Fruit fly (Drosophila melanogaster): ENCODE results near the gene CG9386.
A peak's percentile ranks its signal among the peaks of the same experiment; 100 is the strongest.

Gene CG9386

DNA sequence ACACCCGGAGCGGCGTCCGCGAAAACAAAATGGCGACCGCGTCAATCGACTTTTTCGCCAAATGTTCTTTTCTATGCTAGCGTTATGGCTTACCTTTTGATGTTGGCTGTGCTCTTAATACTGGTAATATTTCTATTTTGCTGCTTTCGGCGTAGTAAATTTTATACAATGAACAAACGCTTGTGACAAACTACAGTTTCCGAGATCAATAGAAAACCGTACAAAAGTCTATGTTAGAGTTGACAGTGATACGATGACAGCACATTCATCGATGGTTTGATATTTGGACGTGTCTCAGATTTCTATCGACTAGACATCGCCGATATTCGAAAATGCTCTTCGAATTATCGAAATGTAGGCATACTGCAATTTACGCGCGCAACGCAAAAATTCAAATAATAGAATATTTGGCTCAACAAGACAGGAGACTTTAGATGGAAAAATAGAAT is 45.1 kb downstream of the CG9386 start, which contains the start of gene rump (continued):
- TF ChIP-seq CG6791 (GFP tag; IDR thresholded peaks at IDR 0.05; ENCODE audit: partially characterized antibody) (no peak), emc (GFP tag; optimal IDR thresholded peaks at IDR 0.05) (no peak), CG2202 (tag; optimal IDR thresholded peaks at IDR 0.05) (no peak), phol (tag; optimal IDR thresholded peaks at IDR 0.05) (peak; percentile 98), CG14050 (GFP tag; IDR thresholded peaks at IDR 0.05) (no peak), unc-4 (GFP tag; IDR thresholded peaks at IDR 0.05; ENCODE audit: partially characterized antibody) (no peak), CG15269 (tag; optimal IDR thresholded peaks at IDR 0.05) (no peak), Ravus (GFP tag; IDR thresholded peaks at IDR 0.05) (no peak), CG17385 (GFP tag; optimal IDR thresholded peaks at IDR 0.05) (no peak), tna (GFP tag; IDR thresholded peaks at IDR 0.05; ENCODE audit: partially characterized antibody) (no peak), cg (GFP tag; optimal IDR thresholded peaks at IDR 0.05) (no peak), chm (GFP tag; IDR thresholded peaks at IDR 0.05) (no peak), crc (GFP tag; optimal IDR thresholded peaks at IDR 0.05) (no peak), CG11695 (GFP tag; IDR thresholded peaks at IDR 0.05) (no peak), CG3163 (GFP tag; optimal IDR thresholded peaks at IDR 0.05) (no peak), lola (GFP tag; optimal IDR thresholded peaks at IDR 0.05) (no peak), D19A (tag; optimal IDR thresholded peaks at IDR 0.05) (no peak), Usf (GFP tag; optimal IDR thresholded peaks at IDR 0.05) (no peak), CG31224 (GFP tag; IDR thresholded peaks at IDR 0.05) (no peak), so (GFP tag; IDR thresholded peaks at IDR 0.05) (no peak), schlank (tag; optimal IDR thresholded peaks at IDR 0.05) (no peak), CG32532 (GFP tag; IDR thresholded peaks at IDR 0.05) (no peak), fd3F (GFP tag; optimal IDR thresholded peaks at IDR 0.05) (no peak), nerfin-2 (GFP tag; IDR thresholded peaks at IDR 0.05; ENCODE audit: partially characterized antibody) (no peak), insv (GFP tag; optimal IDR thresholded peaks at IDR 0.05) (no peak), bowl (GFP tag; IDR thresholded peaks at IDR 0.05) (no peak), exex (tag; optimal IDR thresholded peaks at IDR 0.05) (no peak), CG10147 (GFP tag; optimal IDR thresholded peaks at IDR 0.05) (peak; percentile 8), fu2 (GFP tag; optimal IDR thresholded peaks at IDR 0.05) (no peak), Drgx (GFP tag; IDR thresholded peaks at IDR 0.05) (no peak), Fer3 (tag; optimal IDR thresholded peaks at IDR 0.05) (no peak), HmgZ (tag; optimal IDR thresholded peaks at IDR 0.05) (peak; percentile 74), Nf-YC (tag; optimal IDR thresholded peaks at IDR 0.05) (peak; percentile 40), CG10979 (tag; optimal IDR thresholded peaks at IDR 0.05) (no peak), Mes4 (GFP tag; optimal IDR thresholded peaks at IDR 0.05) (no peak), CG13775 (GFP tag; optimal IDR thresholded peaks at IDR 0.05) (no peak), tgo (GFP tag; IDR thresholded peaks at IDR 0.05) (no peak), CG5245 (GFP tag; optimal IDR thresholded peaks at IDR 0.05) (no peak), CG15696 (tag; optimal IDR thresholded peaks at IDR 0.05) (no peak), aop (GFP tag; IDR thresholded peaks at IDR 0.05) (no peak), tap (tag; optimal IDR thresholded peaks at IDR 0.05) (no peak), CG4617 (GFP tag; optimal IDR thresholded peaks at IDR 0.05; ENCODE audit: borderline replicate concordance) (peak; percentile 73), zen2 (GFP tag; IDR thresholded peaks at IDR 0.05; ENCODE audit: partially characterized antibody) (no peak), stwl (tag; optimal IDR thresholded peaks at IDR 0.05) (peak; percentile 68), nerfin-1 (tag; optimal IDR thresholded peaks at IDR 0.05) (peak; percentile 5), org-1 (GFP tag; optimal IDR thresholded peaks at IDR 0.05) (no peak), BEAF-32 (GFP tag; optimal IDR thresholded peaks at IDR 0.05) (peak; percentile 98), CHES-1-like (GFP tag; optimal IDR thresholded peaks at IDR 0.05) (peak; percentile 49), ab (GFP tag; optimal IDR thresholded peaks at IDR 0.05) (no peak), HHEX (GFP tag; optimal IDR thresholded peaks at IDR 0.05) (no peak), CoRest (tag; optimal IDR thresholded peaks at IDR 0.05) (peak; percentile 16)

Measured in whole organism, embryonic.